Fruit fly (Drosophila melanogaster) whole organism, pupa: ENCODE data around the gene CG34263.

Experiments used
- CG10348 ChIP-seq: fragments of 200-800 bp; sonication (Bioruptor generic); IDR thresholded peaks from 2 replicates; pipeline ENCODE4 v1.3.6; 2022; ENCODE audit warnings: missing biosample characterization, missing genetic modification characterization
- EcR ChIP-seq: fragments of 200-800 bp; sonication (Bioruptor generic); optimal IDR thresholded peaks from 3 replicates; lab custom pipeline; 2019; ENCODE audit warnings: missing biosample characterization, missing genetic modification characterization, mild to moderate bottlenecking, moderate library complexity, missing genetic modification reagents

DNA sequence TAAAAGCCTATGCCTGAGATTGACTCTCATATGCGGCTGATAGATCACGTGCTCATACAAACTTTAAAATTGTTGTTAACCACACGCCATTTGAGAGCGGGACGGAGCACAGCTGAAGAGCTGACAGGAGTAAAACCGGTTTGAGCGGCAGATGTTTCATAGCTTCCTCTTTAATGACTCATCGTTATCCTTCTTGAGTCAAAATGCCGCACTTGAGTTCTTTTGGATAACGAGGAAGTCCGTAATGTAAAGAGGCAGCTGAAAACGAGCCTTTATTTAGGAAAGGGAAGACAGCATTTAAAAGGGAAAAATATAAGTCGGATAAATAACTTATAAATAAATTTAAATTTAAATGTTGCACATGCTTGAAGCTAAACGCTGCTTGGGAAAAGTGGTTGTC is 31.5 kb upstream of the CG34263 start:
- TF ChIP-seq EcR, result no peak
- TF ChIP-seq CG10348 (GFP tag; lab: Robert Waterston, UW), result no peak
